Fruit fly (Drosophila melanogaster): ENCODE data around the gene Gbeta5.

Gene Gbeta5

DNA sequence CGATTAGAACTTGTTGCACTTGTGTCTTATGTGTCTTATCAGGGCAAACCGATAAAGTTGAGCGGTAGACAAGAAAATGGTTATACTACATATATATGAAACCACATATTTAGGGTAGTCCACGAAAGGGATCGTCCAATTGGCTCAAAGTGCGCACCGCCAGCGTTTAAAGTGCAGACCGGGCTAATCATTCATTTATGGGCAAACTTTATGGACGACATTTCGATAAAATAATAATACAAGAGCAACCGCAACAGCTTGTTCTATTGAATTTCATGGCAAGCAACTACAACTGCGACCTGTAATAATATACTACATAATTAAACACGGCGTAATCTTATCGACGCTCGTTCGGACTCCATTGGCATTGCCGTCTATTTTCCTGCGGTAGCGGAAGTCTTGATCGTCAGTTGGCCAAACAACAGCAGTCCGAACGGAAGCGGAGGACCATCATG is 16.6 kb downstream of the Gbeta5 start, which contains the start of the genes cyr and CG2120 (continued):
- TF ChIP-seq CG7745 (tag; optimal IDR thresholded peaks at IDR 0.05) (no peak), ken (GFP tag; IDR thresholded peaks at IDR 0.05) (no peak), D (optimal IDR thresholded peaks at IDR 0.05) (no peak), D (GFP tag; optimal IDR thresholded peaks at IDR 0.05) (no peak), Ets65A (GFP tag) (no peak), lab (GFP tag; optimal IDR thresholded peaks at IDR 0.05) (peak; percentile 10), CG9797 (GFP tag; optimal IDR thresholded peaks at IDR 0.05) (no peak), CG6813 (GFP tag; optimal IDR thresholded peaks at IDR 0.05) (no peak), Hr3 (GFP tag; optimal IDR thresholded peaks at IDR 0.05) (no peak), abd-A (tag; optimal IDR thresholded peaks at IDR 0.05) (no peak), danr (GFP tag; IDR thresholded peaks at IDR 0.05) (no peak), Doc2 (GFP tag; IDR thresholded peaks at IDR 0.05) (no peak), exex (tag; optimal IDR thresholded peaks at IDR 0.05) (peak; percentile 74), CG13894 (tag; optimal IDR thresholded peaks at IDR 0.05) (no peak), CG5245 (GFP tag; optimal IDR thresholded peaks at IDR 0.05) (no peak), ttk (GFP tag; IDR thresholded peaks at IDR 0.05) (no peak), Sry-δ (GFP tag; optimal IDR thresholded peaks at IDR 0.05) (no peak), sisA (GFP tag; IDR thresholded peaks at IDR 0.05) (no peak), br (optimal IDR thresholded peaks at IDR 0.05) (no peak), mirr (GFP tag; optimal IDR thresholded peaks at IDR 0.05) (peak; percentile 17), CG16779 (GFP tag; IDR thresholded peaks at IDR 0.05) (no peak), gsb-n (tag; optimal IDR thresholded peaks at IDR 0.05) (no peak), sug (tag; optimal IDR thresholded peaks at IDR 0.05) (peak; percentile 68), Usf (GFP tag; optimal IDR thresholded peaks at IDR 0.05) (no peak), Neu2 (GFP tag; optimal IDR thresholded peaks at IDR 0.05; ENCODE audit: borderline replicate concordance) (no peak), eyg (GFP tag; optimal IDR thresholded peaks at IDR 0.05) (no peak), CG12071 (GFP tag; optimal IDR thresholded peaks at IDR 0.05) (no peak), CG8944 (GFP tag; optimal IDR thresholded peaks at IDR 0.05) (no peak), CG12104 (GFP tag; optimal IDR thresholded peaks at IDR 0.05) (no peak), ranshi (GFP tag; IDR thresholded peaks at IDR 0.05) (no peak), gfzf (GFP tag; optimal IDR thresholded peaks at IDR 0.05) (no peak), Bgb (GFP tag; IDR thresholded peaks at IDR 0.05; ENCODE audit: partially characterized antibody) (no peak), CG4730 (GFP tag; IDR thresholded peaks at IDR 0.05) (no peak)

DNA sequence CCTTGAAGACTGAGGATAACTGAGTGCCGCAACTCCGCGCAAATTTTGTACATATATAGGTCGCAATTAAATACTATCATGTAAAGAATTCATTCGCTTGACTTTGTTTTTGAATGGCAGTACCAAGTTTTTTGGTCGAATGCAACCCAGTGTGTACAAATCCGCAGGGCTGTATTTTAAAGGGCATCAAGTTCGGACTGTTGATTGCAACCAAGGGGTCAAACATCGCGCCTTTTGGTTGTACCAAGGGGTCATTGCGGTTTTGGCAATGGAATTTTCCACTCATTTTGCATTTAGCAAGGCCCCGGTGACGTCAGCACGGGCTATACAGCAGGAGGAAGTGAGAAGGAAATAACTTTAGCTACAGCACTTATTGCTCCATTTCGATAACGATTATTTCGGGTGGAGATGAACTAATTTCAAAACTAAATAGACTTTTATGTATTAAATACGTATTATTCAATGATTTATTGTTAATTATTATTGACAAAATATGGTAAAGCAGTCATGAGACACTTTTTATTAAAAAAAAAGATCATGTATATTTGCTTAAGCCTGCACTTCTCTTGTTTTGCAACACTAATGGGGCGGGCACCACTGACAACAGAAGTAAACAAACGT is 20.3 kb downstream of the Gbeta5 start, which contains the start of gene CG10958:
TSS of gene CG10958 (plus strand) at position 593 of the 621 bp plus-strand sequence.
- peak; percentile 36 for TF ChIP-seq CG3065 (GFP tag; optimal IDR thresholded peaks at IDR 0.05)
- no peak for TF ChIP-seq Ravus (GFP tag; IDR thresholded peaks at IDR 0.05)
- TF ChIP-seq Fer1 (GFP tag; optimal IDR thresholded peaks at IDR 0.05) = peak; percentile 68
- TF ChIP-seq sob (GFP tag; IDR thresholded peaks at IDR 0.05) = peak; percentile 68
- peak; percentile 75 for TF ChIP-seq lilli (GFP tag; optimal IDR thresholded peaks at IDR 0.05)
- no peak for TF ChIP-seq Lhr (GFP tag; optimal IDR thresholded peaks at IDR 0.05)
- peak; percentile 11 for TF ChIP-seq Nf-YB (GFP tag; optimal IDR thresholded peaks at IDR 0.05)
- TF ChIP-seq sc (optimal IDR thresholded peaks at IDR 0.05) = no peak
- no peak for TF ChIP-seq sc (GFP tag; optimal IDR thresholded peaks at IDR 0.05)
- TF ChIP-seq CG10979 (tag; optimal IDR thresholded peaks at IDR 0.05) = peak; percentile 28
- peak; percentile 46 for TF ChIP-seq CG31441 (GFP tag; IDR thresholded peaks at IDR 0.05)
- no peak for TF ChIP-seq D (optimal IDR thresholded peaks at IDR 0.05)
- TF ChIP-seq D (GFP tag; optimal IDR thresholded peaks at IDR 0.05) = peak; percentile 16
- 0 out of 2 replicates have a peak, but pooled peaks have one; percentile 51 for TF ChIP-seq CG6272 (GFP tag; IDR thresholded peaks at IDR 0.05)
- TF ChIP-seq ci (GFP tag; IDR thresholded peaks at IDR 0.05) = 0 out of 3 replicates have a peak, but pooled peaks have one; percentile 37
- TF ChIP-seq Ets65A (GFP tag) = peak; percentile 34
- TF ChIP-seq oc (tag; optimal IDR thresholded peaks at IDR 0.05) = no peak
- TF ChIP-seq CG8359 (GFP tag; optimal IDR thresholded peaks at IDR 0.05; ENCODE audit: borderline replicate concordance) = no peak
- peak; percentile 6 for TF ChIP-seq CG2875 (GFP tag; optimal IDR thresholded peaks at IDR 0.05)
- no peak for TF ChIP-seq ac (GFP tag; optimal IDR thresholded peaks at IDR 0.05)
- 0 out of 2 replicates have a peak, but pooled peaks have one; percentile 33 for TF ChIP-seq Oaz (GFP tag; IDR thresholded peaks at IDR 0.05)
- no peak for TF ChIP-seq CG34224 (GFP tag; IDR thresholded peaks at IDR 0.05; ENCODE audit: partially characterized antibody)

Measured in whole organism, embryonic.